Fruit fly (Drosophila melanogaster) whole organism, embryonic: ENCODE data around the gene Drsl2.

Experiments used
- Adf1 ChIP-seq: fragments of 200-800 bp; sonication (Bioruptor generic); IDR thresholded peaks from 2 replicates; pipeline ENCODE4 v1.3.6; 2022; ENCODE audit warnings: missing biosample characterization, missing genetic modification characterization
- Aef1 ChIP-seq: fragments of 200-800 bp; sonication (Bioruptor generic); IDR thresholded peaks from 3 replicates; pipeline ENCODE4 v1.3.6; 2022; ENCODE audit warnings: missing biosample characterization, missing genetic modification characterization
- C15 ChIP-seq: fragments of 200-800 bp; sonication (Bioruptor generic); IDR thresholded peaks from 3 replicates; pipeline ENCODE4 v1.3.6; 2022; ENCODE audit warnings: missing biosample characterization, missing genetic modification characterization
- CG11456 ChIP-seq: fragments of 200-800 bp; sonication (Bioruptor generic); IDR thresholded peaks from 3 replicates; pipeline ENCODE4 v1.3.6; 2022; ENCODE audit warnings: missing biosample characterization, missing genetic modification characterization
- CG11504 ChIP-seq: fragments of 200-800 bp; sonication (Bioruptor generic); optimal IDR thresholded peaks from 3 replicates; lab custom pipeline; 2019; ENCODE audit warnings: missing biosample characterization, mild to moderate bottlenecking, missing genetic modification characterization, moderate library complexity
- CG11695 ChIP-seq: fragments of 200-800 bp; sonication (Bioruptor generic); IDR thresholded peaks from 3 replicates; pipeline ENCODE4 v1.3.6; 2022; ENCODE audit warnings: missing biosample characterization, missing genetic modification characterization
- CG11696 ChIP-seq: fragments of 200-800 bp; sonication (Bioruptor generic); IDR thresholded peaks from 2 replicates; pipeline ENCODE4 v1.3.6; 2022; ENCODE audit warnings: missing biosample characterization, missing genetic modification characterization
- CG11723 ChIP-seq: fragments of 200-800 bp; sonication (Bioruptor generic); optimal IDR thresholded peaks from 2 replicates; lab custom pipeline; 2017; ENCODE audit warnings: missing biosample characterization, mild to moderate bottlenecking, missing genetic modification characterization
- CG12219 ChIP-seq: fragments of 200-800 bp; sonication (Bioruptor generic); optimal IDR thresholded peaks from 3 replicates; lab custom pipeline; 2018; ENCODE audit warnings: missing biosample characterization, mild to moderate bottlenecking, missing genetic modification characterization
- CG12391 ChIP-seq: fragments of 200-800 bp; sonication (Bioruptor generic); optimal IDR thresholded peaks from 3 replicates; lab custom pipeline; 2018; ENCODE audit warnings: missing biosample characterization, mild to moderate bottlenecking, missing genetic modification characterization, moderate library complexity
- CG15073 ChIP-seq: fragments of 200-800 bp; sonication (Bioruptor generic); optimal IDR thresholded peaks from 2 replicates; lab custom pipeline; 2016; ENCODE audit warnings: missing biosample characterization, missing genetic modification characterization
- CG1647 ChIP-seq: fragments of 200-800 bp; sonication (Bioruptor generic); optimal IDR thresholded peaks from 3 replicates; lab custom pipeline; 2016; ENCODE audit warnings: missing biosample characterization, missing genetic modification characterization
- CG16863 ChIP-seq: fragments of 200-800 bp; sonication (Bioruptor generic); optimal IDR thresholded peaks from 3 replicates; lab custom pipeline; 2016; ENCODE audit warnings: missing biosample characterization, missing genetic modification characterization
- CG1792 ChIP-seq: fragments of 200-800 bp; sonication (Bioruptor generic); optimal IDR thresholded peaks from 2 replicates; lab custom pipeline; 2016; ENCODE audit warnings: missing biosample characterization, missing genetic modification characterization
- CG18262 ChIP-seq: fragments of 200-800 bp; optimal IDR thresholded peaks from 3 replicates; lab custom pipeline; 2019; ENCODE audit warnings: missing biosample characterization, mild to moderate bottlenecking, missing genetic modification characterization, moderate library complexity
- CG2875 ChIP-seq: fragments of 200-800 bp; sonication (Bioruptor generic); optimal IDR thresholded peaks from 2 replicates; lab custom pipeline; 2017; ENCODE audit warnings: missing biosample characterization, mild to moderate bottlenecking, missing genetic modification characterization, missing genetic modification reagents
- CG31224 ChIP-seq: fragments of 200-800 bp; sonication (Bioruptor generic); IDR thresholded peaks from 2 replicates; pipeline ENCODE4 v1.3.6; 2022; ENCODE audit warnings: missing biosample characterization, missing genetic modification characterization
- CG34224 ChIP-seq: fragments of 200-800 bp; sonication (Bioruptor generic); IDR thresholded peaks from 3 replicates; pipeline ENCODE4 v1.3.6; 2022; ENCODE audit warnings: missing biosample characterization, missing genetic modification characterization; ENCODE audit not compliant: partially characterized antibody
- CG34376 ChIP-seq: fragments of 200-800 bp; sonication (Bioruptor generic); optimal IDR thresholded peaks from 2 replicates; lab custom pipeline; 2018; ENCODE audit warnings: missing biosample characterization, mild to moderate bottlenecking, missing genetic modification characterization
- CG3847 ChIP-seq: fragments of 200-800 bp; sonication (Bioruptor generic); IDR thresholded peaks from 2 replicates; pipeline ENCODE4 v1.3.6; 2022; ENCODE audit warnings: missing biosample characterization, missing genetic modification characterization
- CG4617 ChIP-seq: fragments of 200-800 bp; sonication (Bioruptor generic); optimal IDR thresholded peaks from 3 replicates; lab custom pipeline; 2016; ENCODE audit warnings: missing biosample characterization, missing genetic modification characterization, borderline replicate concordance
- CG6654 ChIP-seq: fragments of 200-800 bp; sonication (Bioruptor generic); optimal IDR thresholded peaks from 2 replicates; lab custom pipeline; 2017; ENCODE audit warnings: missing biosample characterization, mild to moderate bottlenecking, missing genetic modification characterization
- CG6689 ChIP-seq: fragments of 200-800 bp; sonication (Bioruptor generic); IDR thresholded peaks from 2 replicates; pipeline ENCODE4 v1.3.6; 2022; ENCODE audit warnings: missing biosample characterization, missing genetic modification characterization
- CG7357 ChIP-seq: fragments of 200-800 bp; sonication (Bioruptor generic); IDR thresholded peaks from 3 replicates; pipeline ENCODE4 v1.3.6; 2022; ENCODE audit warnings: missing biosample characterization, missing genetic modification characterization
- CG9727 ChIP-seq: fragments of 200-800 bp; sonication (Bioruptor generic); optimal IDR thresholded peaks from 3 replicates; lab custom pipeline; 2017; ENCODE audit warnings: missing biosample characterization, mild to moderate bottlenecking, missing genetic modification characterization
- CG9817 ChIP-seq: fragments of 200-800 bp; sonication (Bioruptor generic); optimal IDR thresholded peaks from 2 replicates; lab custom pipeline; 2018; ENCODE audit warnings: missing biosample characterization, mild to moderate bottlenecking, missing genetic modification characterization, moderate library complexity
- CoRest ChIP-seq: fragments of 200-800 bp; sonication (Bioruptor generic); optimal IDR thresholded peaks from 3 replicates; lab custom pipeline; 2018; ENCODE audit warnings: missing biosample characterization, mild to moderate bottlenecking, missing genetic modification characterization, moderate library complexity
- CrebB ChIP-seq: fragments of 200-800 bp; sonication (Bioruptor generic); optimal IDR thresholded peaks from 3 replicates; lab custom pipeline; 2018; ENCODE audit warnings: missing biosample characterization, mild to moderate bottlenecking, missing genetic modification characterization
- H15 ChIP-seq: fragments of 200-800 bp; sonication (Bioruptor generic); IDR thresholded peaks from 3 replicates; pipeline ENCODE4 v1.3.6; 2022; ENCODE audit warnings: missing biosample characterization, missing genetic modification characterization
- HmgD ChIP-seq: fragments of 200-800 bp; sonication (Bioruptor generic); optimal IDR thresholded peaks from 3 replicates; lab custom pipeline; 2016; ENCODE audit warnings: missing biosample characterization, missing genetic modification characterization
- Lhr ChIP-seq: fragments of 200-800 bp; sonication (Bioruptor generic); optimal IDR thresholded peaks from 3 replicates; lab custom pipeline; 2017; ENCODE audit warnings: mild to moderate bottlenecking, missing biosample characterization, missing genetic modification reagents, missing genetic modification characterization
- Med ChIP-seq: fragments of 200-800 bp; sonication (Bioruptor generic); peaks from one replicate; lab custom pipeline; 2016; ENCODE audit warnings: missing biosample characterization, missing genetic modification characterization, mild to moderate bottlenecking, inconsistent platforms, moderate library complexity
- Oli ChIP-seq: fragments of 200-800 bp; sonication (Bioruptor generic); optimal IDR thresholded peaks from 2 replicates; lab custom pipeline; 2018; ENCODE audit warnings: missing biosample characterization, mild to moderate bottlenecking, missing genetic modification characterization, moderate library complexity
- Sin3A ChIP-seq: fragments of >200 bp; optimal IDR thresholded peaks from 2 replicates; lab custom pipeline; 2018
- Six4 ChIP-seq: fragments of 200-800 bp; sonication (Bioruptor generic); optimal IDR thresholded peaks from 2 replicates; lab custom pipeline; 2016; ENCODE audit warnings: missing biosample characterization, missing genetic modification characterization
- Taf1 ChIP-seq: fragments of 200-800 bp; sonication (Bioruptor generic); IDR thresholded peaks from 2 replicates; pipeline ENCODE4 v1.3.6; 2022; ENCODE audit warnings: missing biosample characterization, missing genetic modification characterization
- amos ChIP-seq: fragments of 200-800 bp; sonication (Bioruptor generic); IDR thresholded peaks from 2 replicates; pipeline ENCODE4 v1.3.6; 2022; ENCODE audit warnings: missing biosample characterization, missing genetic modification characterization; ENCODE audit not compliant: partially characterized antibody
- bigmax ChIP-seq: fragments of 200-800 bp; sonication (Bioruptor generic); optimal IDR thresholded peaks from 2 replicates; lab custom pipeline; 2018; ENCODE audit warnings: missing biosample characterization, mild to moderate bottlenecking, missing genetic modification characterization
- crol ChIP-seq: fragments of 200-800 bp; sonication (Bioruptor generic); IDR thresholded peaks from 2 replicates; pipeline ENCODE4 v1.3.6; 2022; ENCODE audit warnings: missing biosample characterization, missing genetic modification characterization
- fu2 ChIP-seq: fragments of 200-800 bp; sonication (Bioruptor generic); optimal IDR thresholded peaks from 2 replicates; lab custom pipeline; 2016; ENCODE audit warnings: missing biosample characterization, missing genetic modification characterization
- gt ChIP-seq: fragments of 200-800 bp; sonication (Bioruptor generic); IDR thresholded peaks from 2 replicates; pipeline ENCODE4 v1.3.6; 2022; ENCODE audit warnings: missing biosample characterization, missing genetic modification characterization
- ham ChIP-seq: fragments of 200-800 bp; sonication (Bioruptor generic); IDR thresholded peaks from 2 replicates; pipeline ENCODE4 v1.3.6; 2022; ENCODE audit warnings: missing biosample characterization, missing genetic modification characterization
- pb ChIP-seq: fragments of 200-800 bp; sonication (Bioruptor generic); optimal IDR thresholded peaks from 3 replicates; lab custom pipeline; 2016; ENCODE audit warnings: missing biosample characterization, missing genetic modification characterization
- pum ChIP-seq: fragments of 200-800 bp; sonication (Bioruptor generic); optimal IDR thresholded peaks from 2 replicates; lab custom pipeline; 2016; ENCODE audit warnings: missing biosample characterization, missing genetic modification characterization
- schlank ChIP-seq: fragments of 200-800 bp; sonication (Bioruptor generic); optimal IDR thresholded peaks from 2 replicates; lab custom pipeline; 2018; ENCODE audit warnings: missing biosample characterization, mild to moderate bottlenecking, missing genetic modification characterization
- sim ChIP-seq: fragments of 200-800 bp; sonication (Bioruptor generic); IDR thresholded peaks from 2 replicates; pipeline ENCODE4 v1.3.6; 2022; ENCODE audit warnings: missing biosample characterization, missing genetic modification characterization
- slp2 ChIP-seq: fragments of 200-800 bp; sonication (Bioruptor generic); optimal IDR thresholded peaks from 2 replicates; lab custom pipeline; 2016; ENCODE audit warnings: missing biosample characterization, missing genetic modification characterization
- tio ChIP-seq: fragments of 200-800 bp; sonication (Bioruptor generic); optimal IDR thresholded peaks from 2 replicates; lab custom pipeline; 2017; ENCODE audit warnings: missing biosample characterization, missing genetic modification characterization, inconsistent platforms
- tll ChIP-seq, 2 experiments: fragments of 200-800 bp in 1 of 2; fragments of >200 bp in 1 of 2; sonication (Bioruptor generic) in 1 of 2; optimal IDR thresholded peaks; 2 replicates each; lab custom pipeline; 2017 to 2019; ENCODE audit warnings: missing biosample characterization in 2 of 2, missing genetic modification characterization in 2 of 2, mild to moderate bottlenecking in 1 of 2, moderate library complexity in 1 of 2
- tx ChIP-seq: fragments of 200-800 bp; sonication (Bioruptor generic); optimal IDR thresholded peaks from 2 replicates; lab custom pipeline; 2016; ENCODE audit warnings: missing biosample characterization, missing genetic modification characterization
- zen ChIP-seq: fragments of 200-800 bp; sonication (Bioruptor generic); optimal IDR thresholded peaks from 3 replicates; lab custom pipeline; 2018; ENCODE audit warnings: missing biosample characterization, mild to moderate bottlenecking, missing genetic modification characterization, moderate library complexity

The Drsl2 gene

DNA sequence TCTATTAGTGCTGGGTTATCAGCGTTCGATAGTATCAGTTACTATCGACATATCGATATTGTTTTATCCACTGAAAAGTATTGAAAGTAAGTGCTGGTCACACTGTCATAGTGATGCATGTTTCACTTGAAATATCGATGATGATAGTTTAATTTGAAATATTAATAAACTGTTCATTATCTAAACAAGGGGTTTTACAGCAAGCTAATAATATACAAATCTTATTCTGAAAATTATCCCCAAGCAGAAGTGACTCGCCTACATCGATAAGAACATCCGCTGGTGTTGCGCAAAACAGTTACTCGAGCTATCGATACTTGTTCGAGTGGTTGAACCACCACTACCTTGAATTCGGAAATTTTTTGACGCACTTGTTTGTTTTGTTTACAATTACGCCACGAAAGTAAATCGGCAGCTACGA lies 5.1 kb downstream of the Drsl2 start, which contains the start of the genes PIG-C, CG12016 and Dpm2 (continued):
- TF ChIP-seq CG34376 (GFP tag; lab: Kevin White, UChicago): peak; percentile 53
- peak; percentile 63 for TF ChIP-seq CG16863 (GFP tag; lab: Kevin White, UChicago)
- TF ChIP-seq amos (GFP tag; lab: Robert Waterston, UW): peak; percentile 98
- TF ChIP-seq CG2875 (GFP tag; lab: Kevin White, UChicago): no peak
- TF ChIP-seq CG11504 (tag; lab: Kevin White, UChicago): no peak
- no peak for TF ChIP-seq Taf1 (GFP tag; lab: Robert Waterston, UW)
- TF ChIP-seq CG12219 (GFP tag; lab: Kevin White, UChicago): no peak
- TF ChIP-seq pum (GFP tag; lab: Kevin White, UChicago): peak; percentile 69
- TF ChIP-seq zen (tag; lab: Kevin White, UChicago): peak; percentile 60
- peak; percentile 79 for TF ChIP-seq CG9817 (tag; lab: Kevin White, UChicago)
- peak; percentile 53 for TF ChIP-seq CG1792 (GFP tag; lab: Kevin White, UChicago)
- peak; percentile 85 for TF ChIP-seq CG4617 (GFP tag; lab: Kevin White, UChicago)
- 0 out of 3 replicates have a peak, but pooled peaks have one; percentile 50 for TF ChIP-seq C15 (GFP tag; lab: Robert Waterston, UW)
- 0 out of 2 replicates have a peak, but pooled peaks have one; percentile 14 for TF ChIP-seq Adf1 (GFP tag; lab: Robert Waterston, UW)
- TF ChIP-seq Aef1: peak; percentile 44
- no peak for TF ChIP-seq ham (GFP tag; lab: Robert Waterston, UW)
- no peak for TF ChIP-seq sim (GFP tag; lab: Robert Waterston, UW)
- no peak for TF ChIP-seq CG11696 (GFP tag; lab: Robert Waterston, UW)
- peak; percentile 70 for TF ChIP-seq tx (GFP tag; lab: Kevin White, UChicago)
- TF ChIP-seq tio (GFP tag; lab: Kevin White, UChicago): no peak
- TF ChIP-seq tll (GFP tag; optimal IDR thresholded peaks at IDR 0.05; lab: Kevin White, UChicago): peak; percentile 28 to 58
- peak; percentile 21 for TF ChIP-seq CrebB (tag; lab: Kevin White, UChicago)
- peak; percentile 74 for TF ChIP-seq HmgD (GFP tag; lab: Kevin White, UChicago)
- no peak for TF ChIP-seq CG6654
- TF ChIP-seq CG12391 (tag; lab: Kevin White, UChicago): peak; percentile 84
- TF ChIP-seq crol (GFP tag; lab: Robert Waterston, UW): no peak
- peak; percentile 93 for TF ChIP-seq Med (GFP tag; lab: Kevin White, UChicago)
- no peak for TF ChIP-seq CG11695 (GFP tag; lab: Robert Waterston, UW)
- TF ChIP-seq CG15073 (GFP tag; lab: Kevin White, UChicago): no peak
- TF ChIP-seq H15 (GFP tag; lab: Robert Waterston, UW): 0 out of 3 replicates have a peak, but pooled peaks have one; percentile 32
- TF ChIP-seq Lhr (GFP tag; lab: Kevin White, UChicago): peak; percentile 59
- TF ChIP-seq CG9727 (GFP tag; lab: Kevin White, UChicago): peak; percentile 50
- TF ChIP-seq CG1647: peak; percentile 63
- TF ChIP-seq CG3847 (GFP tag; lab: Robert Waterston, UW): peak; percentile 85
- peak; percentile 76; the same call in 2 of the 3 replicates for TF ChIP-seq CG11456 (GFP tag; lab: Robert Waterston, UW)
- no peak for TF ChIP-seq bigmax
- no peak for TF ChIP-seq CG11723 (GFP tag; lab: Kevin White, UChicago)
- TF ChIP-seq CG31224 (GFP tag; lab: Robert Waterston, UW): peak; percentile 53; the same call in 1 of the 2 replicates
- peak; percentile 77 for TF ChIP-seq Sin3A
- TF ChIP-seq Six4 (GFP tag; lab: Kevin White, UChicago): peak; percentile 38
- TF ChIP-seq gt (GFP tag; lab: Robert Waterston, UW): no peak
- peak; percentile 62 for TF ChIP-seq fu2 (GFP tag; lab: Kevin White, UChicago)
- peak; percentile 18 for TF ChIP-seq pb
- peak; percentile 55 for TF ChIP-seq CG18262 (tag; lab: Kevin White, UChicago)
- peak; percentile 81 for TF ChIP-seq CoRest (tag; lab: Kevin White, UChicago)
- peak; percentile 54; the same call in 1 of the 3 replicates for TF ChIP-seq CG7357 (GFP tag; lab: Robert Waterston, UW)
- TF ChIP-seq schlank (tag; lab: Kevin White, UChicago): peak; percentile 17
- peak; percentile 28 for TF ChIP-seq Oli (tag; lab: Kevin White, UChicago)
- TF ChIP-seq CG6689 (GFP tag; lab: Robert Waterston, UW): peak; percentile 52; the same call in 1 of the 2 replicates
- peak; percentile 94 for TF ChIP-seq CG34224 (GFP tag; lab: Robert Waterston, UW)
- TF ChIP-seq slp2 (GFP tag; lab: Kevin White, UChicago): peak; percentile 66
